Worm (Caenorhabditis elegans): ENCODE results near the gene gst-30.
A peak's percentile ranks its signal among the peaks of the same experiment; 100 is the strongest.

The gst-30 gene

DNA sequence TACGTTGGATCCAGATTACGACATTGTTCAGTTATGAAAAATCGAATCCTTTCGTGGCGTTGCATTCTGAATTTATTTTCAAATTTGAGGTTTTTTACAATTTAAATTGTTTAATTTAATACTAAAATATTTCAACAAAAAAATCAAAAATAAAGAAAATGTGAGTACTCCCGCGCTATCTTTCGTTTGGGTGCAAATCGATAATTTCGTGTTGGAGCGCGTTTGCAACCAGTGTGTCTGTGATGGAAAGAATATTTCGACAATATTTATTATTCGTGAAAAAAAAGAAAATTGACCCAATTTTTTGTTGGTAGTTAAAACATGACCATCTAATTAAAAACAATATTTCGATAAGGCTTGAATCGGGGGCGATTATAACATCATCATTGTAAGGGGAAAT, 32.8 kb downstream of the gst-30 start, which contains the start of gene R05F9.9 (continued):
- no peak for TF ChIP-seq lsy-27 (tag; optimal IDR thresholded peaks at IDR 0.05; ENCODE audit: borderline replicate concordance, insufficient read depth)
- no peak for TF ChIP-seq mel-28 (tag; optimal IDR thresholded peaks at IDR 0.05; ENCODE audit: borderline replicate concordance)
- no peak for TF ChIP-seq xnd-1 (tag; optimal IDR thresholded peaks at IDR 0.05)
- TF ChIP-seq ztf-25 (GFP tag; IDR thresholded peaks at IDR 0.05), result no peak
- no peak for TF ChIP-seq nhr-179 (tag; optimal IDR thresholded peaks at IDR 0.05)
- 0 out of 2 replicates have a peak, but pooled peaks have one; percentile 1 for TF ChIP-seq madf-3 (GFP tag; IDR thresholded peaks at IDR 0.05)
- TF ChIP-seq F22D6.2 (tag; optimal IDR thresholded peaks at IDR 0.05), result no peak
- TF ChIP-seq madf-10 (tag; optimal IDR thresholded peaks at IDR 0.05), result peak; percentile 21
- no peak for TF ChIP-seq C06A6.2 (GFP tag; conservative IDR thresholded peaks at IDR 0.05)
- peak; percentile 62; the same call in 1 of the 2 replicates for TF ChIP-seq Y95B8A.8 (GFP tag; IDR thresholded peaks at IDR 0.05)
- no peak for TF ChIP-seq attf-3 (GFP tag; conservative IDR thresholded peaks at IDR 0.05)
- TF ChIP-seq snpc-4 (GFP tag; optimal IDR thresholded peaks at IDR 0.05), result no peak
- TF ChIP-seq snpc-4 (tag; optimal IDR thresholded peaks at IDR 0.05), result peak in 2 of 4 experiments; percentile 23 to 50
- TF ChIP-seq ceh-58 (GFP tag; IDR thresholded peaks at IDR 0.05), result no peak
- no peak for TF ChIP-seq Y67H2A.10 (GFP tag; conservative IDR thresholded peaks at IDR 0.05)
- peak; percentile 8 for TF ChIP-seq snpc-1.3 (tag; optimal IDR thresholded peaks at IDR 0.05; ENCODE audit: insufficient read depth)
- no peak for TF ChIP-seq T07F8.4 (tag; optimal IDR thresholded peaks at IDR 0.05)
- no peak for TF ChIP-seq sptf-2 (GFP tag; optimal IDR thresholded peaks at IDR 0.05)
- peak; percentile 41; the same call in 1 of the 2 replicates for TF ChIP-seq B0336.3 (GFP tag; IDR thresholded peaks at IDR 0.05)
- no peak for TF ChIP-seq ztf-6 (GFP tag; IDR thresholded peaks at IDR 0.05)
- no peak for TF ChIP-seq ztf-28 (GFP tag; IDR thresholded peaks at IDR 0.05)
- no peak for TF ChIP-seq rec-8 (tag; optimal IDR thresholded peaks at IDR 0.05)
- TF ChIP-seq egl-44 (GFP tag; IDR thresholded peaks at IDR 0.05), result no peak
- no peak for TF ChIP-seq lin-26 (GFP tag; IDR thresholded peaks at IDR 0.05)
- no peak for TF ChIP-seq aptf-2 (GFP tag; conservative IDR thresholded peaks at IDR 0.05)
- TF ChIP-seq snpc-3.4 (tag; optimal IDR thresholded peaks at IDR 0.05), result no peak
- TF ChIP-seq dox-1 (GFP tag; IDR thresholded peaks at IDR 0.05), result no peak
- TF ChIP-seq Y53F4B.3 (GFP tag; IDR thresholded peaks at IDR 0.05), result no peak
- TF ChIP-seq madf-6 (GFP tag; IDR thresholded peaks at IDR 0.05), result peak; percentile 51
- peak; percentile 66 for TF ChIP-seq hsf-1 (GFP tag; IDR thresholded peaks at IDR 0.05)
- TF ChIP-seq egl-18 (GFP tag; IDR thresholded peaks at IDR 0.05), result no peak
- TF ChIP-seq F10E7.11 (tag; optimal IDR thresholded peaks at IDR 0.05), result no peak
- 0 out of 2 replicates have a peak, but pooled peaks have one; percentile 15 for TF ChIP-seq F39B2.1 (GFP tag; IDR thresholded peaks at IDR 0.05)
- TF ChIP-seq zfh-2 (GFP tag; conservative IDR thresholded peaks at IDR 0.05), result no peak
- no peak for TF ChIP-seq cebp-2 (GFP tag; IDR thresholded peaks at IDR 0.05)
- TF ChIP-seq ztf-22 (GFP tag; optimal IDR thresholded peaks at IDR 0.05), result no peak
- TF ChIP-seq F57A8.1 (GFP tag; optimal IDR thresholded peaks at IDR 0.05), result no peak
- no peak for TF ChIP-seq dpff-1 (tag; optimal IDR thresholded peaks at IDR 0.05)
- no peak for TF ChIP-seq sdz-38 (tag; optimal IDR thresholded peaks at IDR 0.05)
- TF ChIP-seq mxl-1 (tag; optimal IDR thresholded peaks at IDR 0.05), result peak; percentile 27
- TF ChIP-seq D2030.7 (GFP tag; IDR thresholded peaks at IDR 0.05), result no peak
- TF ChIP-seq mcd-1 (GFP tag; IDR thresholded peaks at IDR 0.05), result peak; percentile 52; the same call in 1 of the 2 replicates
- TF ChIP-seq let-607 (tag; optimal IDR thresholded peaks at IDR 0.05), result no peak
- TF ChIP-seq let-526 (GFP tag; IDR thresholded peaks at IDR 0.05), result no peak
- no peak for TF ChIP-seq hlh-12 (tag; optimal IDR thresholded peaks at IDR 0.05)
- TF ChIP-seq pbrm-1 (GFP tag; IDR thresholded peaks at IDR 0.05), result no peak
- no peak for TF ChIP-seq C17E4.6 (GFP tag; IDR thresholded peaks at IDR 0.05)
- no peak for TF ChIP-seq B0261.1 (tag; optimal IDR thresholded peaks at IDR 0.05)
- no peak for TF ChIP-seq dpl-1 (GFP tag; optimal IDR thresholded peaks at IDR 0.05)

Data from whole organism, young adult.